Worm (Caenorhabditis elegans): Measurements from ENCODE around the gene W04G3.5.

ce11 chrX:11103173-11103572 is 29.7 kb downstream of the W04G3.5 start:
- no peak for TF ChIP-seq ceh-48 (tag; optimal IDR thresholded peaks at IDR 0.05)
- TF ChIP-seq ama-1 (optimal IDR thresholded peaks at IDR 0.05) = no peak
- no peak for TF ChIP-seq unc-42 (tag; optimal IDR thresholded peaks at IDR 0.05)
- no peak for TF ChIP-seq unc-55 (GFP tag; optimal IDR thresholded peaks at IDR 0.05)
- TF ChIP-seq pqm-1 (tag; optimal IDR thresholded peaks at IDR 0.05) = no peak
- TF ChIP-seq sox-2 (GFP tag; IDR thresholded peaks at IDR 0.05) = no peak
- TF ChIP-seq lim-6 (tag; optimal IDR thresholded peaks at IDR 0.05) = no peak
- TF ChIP-seq dmd-4 (tag; optimal IDR thresholded peaks at IDR 0.05; ENCODE audit: borderline replicate concordance) = no peak
- TF ChIP-seq elt-2 (tag; optimal IDR thresholded peaks at IDR 0.05) = no peak
- no peak for TF ChIP-seq fkh-10 (GFP tag; optimal IDR thresholded peaks at IDR 0.05)
- no peak for TF ChIP-seq ttx-3 (tag; optimal IDR thresholded peaks at IDR 0.05)

Measured in whole organism, late embryonic.